Worm (Caenorhabditis elegans) whole organism, early embryonic: ENCODE data around the gene F44D12.8.

Experiments used
- B0310.2 ChIP-seq: sonication (generic microtip); optimal IDR thresholded peaks from 2 replicates; lab custom pipeline; 2016; ENCODE audit warnings: mild to moderate bottlenecking, missing genetic modification characterization, missing compliant biosample characterization
- F13C5.2 ChIP-seq: sonication (generic microtip); optimal IDR thresholded peaks from 2 replicates; lab custom pipeline; 2017; ENCODE audit warnings: mild to moderate bottlenecking, missing genetic modification characterization, inconsistent platforms, missing compliant biosample characterization
- aly-1 ChIP-seq: sonication (generic microtip); optimal IDR thresholded peaks from 2 replicates; lab custom pipeline; 2016; ENCODE audit warnings: missing genetic modification characterization, missing compliant biosample characterization
- ama-1 ChIP-seq: fragments of 150-350 bp; optimal IDR thresholded peaks from 2 replicates; lab custom pipeline; 2014
- ceh-13 ChIP-seq: fragments of 200-800 bp; sonication (Bioruptor generic); optimal IDR thresholded peaks from 2 replicates; lab custom pipeline; 2018; ENCODE audit warnings: mild to moderate bottlenecking, missing genetic modification characterization, missing compliant biosample characterization
- ceh-36 ChIP-seq: sonication (generic microtip); optimal IDR thresholded peaks from 2 replicates; lab custom pipeline; 2016; ENCODE audit warnings: missing genetic modification characterization, inconsistent platforms, missing compliant biosample characterization
- ets-7 ChIP-seq: sonication (generic microtip); optimal IDR thresholded peaks from 2 replicates; lab custom pipeline; 2016; ENCODE audit warnings: missing genotype, missing genetic modification characterization, missing compliant biosample characterization
- flt-1 ChIP-seq: fragments of 200-800 bp; sonication (Bioruptor generic); IDR thresholded peaks from 2 replicates; pipeline ENCODE4 v1.3.6; 2022; ENCODE audit warnings: missing genetic modification characterization, missing compliant biosample characterization
- hmbx-1 ChIP-seq: sonication (generic microtip); optimal IDR thresholded peaks from 2 replicates; lab custom pipeline; 2016; ENCODE audit warnings: mild to moderate bottlenecking, missing genetic modification characterization, missing compliant biosample characterization
- hmg-4 ChIP-seq: fragments of 200-800 bp; sonication (Bioruptor generic); optimal IDR thresholded peaks from 2 replicates; lab custom pipeline; 2018; ENCODE audit warnings: mild to moderate bottlenecking, missing genetic modification characterization, missing compliant biosample characterization
- pes-1 ChIP-seq: fragments of 200-800 bp; sonication (Bioruptor generic); IDR thresholded peaks from 2 replicates; pipeline ENCODE4 v1.3.6; 2022; ENCODE audit warnings: missing genetic modification reagents, missing genetic modification characterization, missing compliant biosample characterization
- sea-1 ChIP-seq: fragments of 200-800 bp; sonication (Bioruptor generic); conservative IDR thresholded peaks from 2 replicates; pipeline ENCODE4 v1.3.6; 2022; ENCODE audit warnings: missing genetic modification characterization, missing compliant biosample characterization
- tbx-37 ChIP-seq: fragments of 200-800 bp; sonication (Bioruptor generic); conservative IDR thresholded peaks from 2 replicates; pipeline ENCODE4 v1.3.6; 2022; ENCODE audit warnings: missing genetic modification reagents, missing genetic modification characterization, missing compliant biosample characterization

DNA sequence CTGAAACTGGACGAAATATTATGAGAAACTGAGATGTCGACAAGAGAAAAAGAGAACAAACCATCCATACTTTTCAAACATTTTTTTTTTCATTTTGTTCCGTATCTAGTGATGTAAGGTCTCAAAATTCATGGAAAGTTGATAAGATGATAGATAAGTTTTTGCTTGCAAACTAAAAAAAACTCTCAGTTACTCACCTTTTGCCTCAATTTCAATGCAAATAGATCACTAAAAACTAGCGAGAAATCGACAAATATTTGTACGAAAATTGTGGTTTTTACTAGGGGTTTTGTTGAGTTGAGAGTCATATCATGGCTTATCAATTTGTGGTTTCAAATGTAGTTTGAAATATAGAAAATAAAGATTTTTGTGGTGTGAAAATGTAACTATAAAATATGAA, 37.7 kb downstream of the F44D12.8 start:
- no peak for TF ChIP-seq flt-1 (GFP tag; lab: Robert Waterston, UW)
- TF ChIP-seq tbx-37 (GFP tag; lab: Robert Waterston, UW) = no peak
- no peak for TF ChIP-seq ama-1 (lab: Kevin White, UChicago)
- TF ChIP-seq ets-7 (tag; lab: Kevin White, UChicago) = no peak
- TF ChIP-seq hmg-4 (GFP tag; lab: Kevin White, UChicago) = no peak
- TF ChIP-seq aly-1 = no peak
- no peak for TF ChIP-seq ceh-36
- no peak for TF ChIP-seq F13C5.2 (tag; lab: Kevin White, UChicago)
- TF ChIP-seq pes-1 (GFP tag; lab: Robert Waterston, UW) = no peak
- no peak for TF ChIP-seq ceh-13 (GFP tag; lab: Kevin White, UChicago)
- no peak for TF ChIP-seq B0310.2
- no peak for TF ChIP-seq hmbx-1
- no peak for TF ChIP-seq sea-1
